Worm (Caenorhabditis elegans): ENCODE results near the gene hda-5.

DNA sequence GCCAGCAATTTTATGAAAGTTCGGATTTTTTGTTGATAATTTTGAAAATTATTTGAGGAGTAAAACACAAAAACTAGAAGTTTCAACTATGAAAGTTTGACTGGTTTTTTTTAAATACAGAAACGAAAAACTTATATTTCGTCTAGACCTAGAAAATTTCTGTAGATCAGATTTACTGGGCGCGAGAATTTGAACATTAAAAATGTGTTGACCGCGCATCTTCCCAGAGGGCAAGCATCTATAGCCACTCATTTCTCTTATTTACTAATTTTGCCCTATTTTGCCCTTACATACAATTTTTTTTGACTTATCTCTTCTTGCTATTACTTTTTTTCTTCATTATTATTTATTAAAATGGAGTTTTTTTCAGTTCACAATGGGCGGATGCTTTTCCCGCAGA, 10.1 kb downstream of the hda-5 start, which contains the start of gene F43G6.10:
- TF ChIP-seq R02D3.7 (tag; optimal IDR thresholded peaks at IDR 0.05): no peak
- TF ChIP-seq ZK546.5 (tag; optimal IDR thresholded peaks at IDR 0.05): no peak
- TF ChIP-seq nhr-10 (tag; optimal IDR thresholded peaks at IDR 0.05): no peak
- no peak for TF ChIP-seq nhr-23 (tag; optimal IDR thresholded peaks at IDR 0.05)
- no peak for TF ChIP-seq lsy-2 (tag; optimal IDR thresholded peaks at IDR 0.05)
- TF ChIP-seq snpc-4 (tag; optimal IDR thresholded peaks at IDR 0.05): no peak
- TF ChIP-seq ama-1 (optimal IDR thresholded peaks at IDR 0.05): no peak
- TF ChIP-seq zag-1 (tag; optimal IDR thresholded peaks at IDR 0.05): no peak
- no peak for TF ChIP-seq skn-1 (tag; optimal IDR thresholded peaks at IDR 0.05)
- no peak for TF ChIP-seq aly-2 (tag; optimal IDR thresholded peaks at IDR 0.05)

Measured in whole organism, L2 larva.